Worm (Caenorhabditis elegans) whole organism, L3 larva: ENCODE data around the gene T04C9.1.

ENCODE experiments used
- R02D3.7 ChIP-seq: fragments of 150-350 bp; optimal IDR thresholded peaks from 2 replicates; lab custom pipeline; 2014; ENCODE audit warnings: missing biosample characterization, missing genetic modification characterization
- ama-1 ChIP-seq: fragments of 150-350 bp; optimal IDR thresholded peaks from 2 replicates; lab custom pipeline; 2018
- ceh-16 ChIP-seq: sonication (generic microtip); optimal IDR thresholded peaks from 2 replicates; lab custom pipeline; 2017; ENCODE audit warnings: missing biosample characterization, missing genetic modification characterization
- ceh-82 ChIP-seq: fragments of 150-350 bp; optimal IDR thresholded peaks from 2 replicates; lab custom pipeline; 2014; ENCODE audit warnings: missing biosample characterization, missing genetic modification characterization
- ceh-9 ChIP-seq: sonication (generic microtip); optimal IDR thresholded peaks from 2 replicates; lab custom pipeline; 2018; ENCODE audit warnings: missing biosample characterization, missing genetic modification characterization
- daf-12 ChIP-seq: fragments of 150-350 bp; optimal IDR thresholded peaks from 2 replicates; lab custom pipeline; 2014; ENCODE audit warnings: missing biosample characterization, missing genetic modification reagents, missing genetic modification characterization
- egl-27 ChIP-seq: sonication (generic microtip); optimal IDR thresholded peaks from 4 replicates; lab custom pipeline; 2017; ENCODE audit warnings: missing biosample characterization, missing genetic modification reagents, missing genetic modification characterization
- elt-2 ChIP-seq: sonication (generic microtip); optimal IDR thresholded peaks from 2 replicates; lab custom pipeline; 2016; ENCODE audit warnings: missing genetic modification reagents, mild to moderate bottlenecking, missing genetic modification characterization, missing compliant biosample characterization
- elt-3 ChIP-seq, 3 experiments: fragments of 150-350 bp in 1 of 3; sonication (generic microtip) in 2 of 3; optimal IDR thresholded peaks; 2 replicates in 2 of 3; 4 replicates in 1 of 3; lab custom pipeline; 2014 to 2017; ENCODE audit warnings: missing biosample characterization in 3 of 3, missing genetic modification characterization in 3 of 3
- fkh-2 ChIP-seq: fragments of 150-350 bp; optimal IDR thresholded peaks from 2 replicates; lab custom pipeline; 2014; ENCODE audit warnings: missing biosample characterization, missing genetic modification reagents, missing genetic modification characterization
- hmg-11 ChIP-seq: sonication (generic microtip); optimal IDR thresholded peaks from 2 replicates; lab custom pipeline; 2016; ENCODE audit warnings: missing genetic modification characterization, missing compliant biosample characterization
- jun-1 ChIP-seq: fragments of 150-350 bp; optimal IDR thresholded peaks from 2 replicates; lab custom pipeline; 2014; ENCODE audit warnings: missing biosample characterization, missing genetic modification reagents, missing genetic modification characterization
- lin-15B ChIP-seq: fragments of 150-350 bp; optimal IDR thresholded peaks from 2 replicates; lab custom pipeline; 2014; ENCODE audit warnings: missing biosample characterization, missing genetic modification characterization
- lin-39 ChIP-seq: fragments of 150-350 bp; optimal IDR thresholded peaks from 2 replicates; lab custom pipeline; 2018; ENCODE audit warnings: missing biosample characterization, missing genetic modification reagents, missing genetic modification characterization
- mdl-1 ChIP-seq: fragments of 150-350 bp; optimal IDR thresholded peaks from 2 replicates; lab custom pipeline; 2014; ENCODE audit warnings: missing biosample characterization, missing genetic modification characterization
- nfya-1 ChIP-seq: sonication (generic microtip); optimal IDR thresholded peaks from 2 replicates; lab custom pipeline; 2017; ENCODE audit warnings: missing genetic modification characterization, mild to moderate bottlenecking, missing compliant biosample characterization, antibody characterized with exemption, moderate library complexity; ENCODE audit not compliant: insufficient read depth
- nhr-11 ChIP-seq: fragments of 150-350 bp; optimal IDR thresholded peaks from 2 replicates; lab custom pipeline; 2014; ENCODE audit warnings: missing biosample characterization, missing genetic modification characterization
- nhr-12 ChIP-seq: fragments of 150-350 bp; optimal IDR thresholded peaks from 2 replicates; lab custom pipeline; 2014; ENCODE audit warnings: missing biosample characterization, missing genetic modification characterization
- nhr-25 ChIP-seq: sonication (generic microtip); optimal IDR thresholded peaks from 2 replicates; lab custom pipeline; 2017; ENCODE audit warnings: missing biosample characterization, missing genetic modification characterization
- nhr-28 ChIP-seq: fragments of 150-350 bp; optimal IDR thresholded peaks from 2 replicates; lab custom pipeline; 2014; ENCODE audit warnings: missing biosample characterization, missing genetic modification characterization
- nhr-67 ChIP-seq: fragments of 150-350 bp; optimal IDR thresholded peaks from 2 replicates; lab custom pipeline; 2014; ENCODE audit warnings: missing biosample characterization, missing genetic modification characterization
- nhr-76 ChIP-seq: fragments of 150-350 bp; sonication (generic microtip); optimal IDR thresholded peaks from 5 replicates; lab custom pipeline; 2014; ENCODE audit warnings: missing biosample characterization, missing genetic modification characterization
- nhr-77 ChIP-seq: fragments of 150-350 bp; optimal IDR thresholded peaks from 2 replicates; lab custom pipeline; 2014; ENCODE audit warnings: missing biosample characterization, missing genetic modification characterization
- pha-4 ChIP-seq: fragments of 150-350 bp; optimal IDR thresholded peaks from 2 replicates; lab custom pipeline; 2014; ENCODE audit warnings: missing biosample characterization, missing genetic modification reagents, missing genetic modification characterization
- pqm-1 ChIP-seq: fragments of 150-350 bp; optimal IDR thresholded peaks from 2 replicates; lab custom pipeline; 2017; ENCODE audit warnings: missing biosample characterization, missing genetic modification characterization, inconsistent platforms
- sea-2 ChIP-seq: fragments of 150-350 bp; sonication (generic microtip); optimal IDR thresholded peaks from 4 replicates; lab custom pipeline; 2014; ENCODE audit warnings: missing biosample characterization, missing genetic modification reagents, missing genetic modification characterization
- skn-1 ChIP-seq: fragments of 150-350 bp; optimal IDR thresholded peaks from 2 replicates; lab custom pipeline; 2014; ENCODE audit warnings: missing biosample characterization, missing genetic modification characterization
- tbx-2 ChIP-seq: sonication (generic microtip); optimal IDR thresholded peaks from 2 replicates; lab custom pipeline; 2016; ENCODE audit warnings: mild to moderate bottlenecking, missing genetic modification characterization, missing compliant biosample characterization
- unc-62 ChIP-seq: fragments of 150-350 bp; sonication (generic microtip); optimal IDR thresholded peaks from 4 replicates; lab custom pipeline; 2014; ENCODE audit warnings: missing biosample characterization, missing genetic modification reagents, missing genetic modification characterization
- zag-1 ChIP-seq: fragments of 150-350 bp; optimal IDR thresholded peaks from 2 replicates; lab custom pipeline; 2014; ENCODE audit warnings: missing biosample characterization, missing genetic modification characterization
- ztf-11 ChIP-seq: fragments of 150-350 bp; optimal IDR thresholded peaks from 2 replicates; lab custom pipeline; 2014; ENCODE audit warnings: missing biosample characterization, missing genetic modification characterization

Gene T04C9.1

ce11 chrIII:5975005-5975730 lies 17.8 kb upstream of the T04C9.1 start, which contains the start of gene mlp-1:
mlp-1 (minus strand) TSS chrIII:5975055.
- TF ChIP-seq zag-1 (tag; lab: Kevin White, UChicago) (no peak), daf-12 (tag; lab: Kevin White, UChicago) (no peak)

ce11 chrIII:5976021-5976420 lies 17.0 kb upstream of the T04C9.1 start:
- no peak for TF ChIP-seq daf-12 (tag; lab: Kevin White, UChicago)
- TF ChIP-seq nhr-67 (tag; lab: Kevin White, UChicago) = no peak
- no peak for TF ChIP-seq R02D3.7
- TF ChIP-seq elt-2 (tag; lab: Kevin White, UChicago) = no peak
- TF ChIP-seq sea-2 = no peak
- no peak for TF ChIP-seq zag-1 (tag; lab: Kevin White, UChicago)
- TF ChIP-seq egl-27 (tag; lab: Kevin White, UChicago) = no peak
- no peak for TF ChIP-seq elt-3 (tag; optimal IDR thresholded peaks at IDR 0.05; lab: Kevin White, UChicago)
- no peak for TF ChIP-seq ztf-11 (tag; lab: Kevin White, UChicago)
- no peak for TF ChIP-seq nhr-76 (tag; lab: Kevin White, UChicago)

ce11 chrIII:5980274-5980918 lies 12.6 kb upstream of the T04C9.1 start:
- TF ChIP-seq pha-4 (tag; lab: Kevin White, UChicago) (peak; percentile 93), elt-2 (tag; lab: Kevin White, UChicago) (peak; percentile 30), fkh-2 (no peak)

ce11 chrIII:5981407-5981806 lies 11.6 kb upstream of the T04C9.1 start:
- TF ChIP-seq nhr-77 = no peak
- peak; percentile 85 for TF ChIP-seq pqm-1 (tag; lab: Kevin White, UChicago)
- TF ChIP-seq mdl-1 = no peak
- no peak for TF ChIP-seq nhr-25
- TF ChIP-seq nhr-67 (tag; lab: Kevin White, UChicago) = no peak
- peak; percentile 88 for TF ChIP-seq elt-2 (tag; lab: Kevin White, UChicago)
- no peak for TF ChIP-seq ceh-82 (tag; lab: Kevin White, UChicago)
- TF ChIP-seq skn-1 (tag; lab: Kevin White, UChicago) = peak; percentile 83
- TF ChIP-seq jun-1 (tag; lab: Kevin White, UChicago) = peak; percentile 50
- TF ChIP-seq nhr-11 = no peak
- TF ChIP-seq pha-4 (tag; lab: Kevin White, UChicago) = peak; percentile 1
- TF ChIP-seq unc-62 (GFP tag; lab: Kevin White, UChicago) = no peak
- TF ChIP-seq ceh-16 (tag; lab: Kevin White, UChicago) = no peak

ce11 chrIII:5982026-5982425 lies 11.0 kb upstream of the T04C9.1 start, which contains the start of gene frm-2:
frm-2 (minus strand) TSS chrIII:5982126.
- TF ChIP-seq nhr-12 (tag; lab: Kevin White, UChicago) = no peak
- TF ChIP-seq lin-15B (tag; lab: Kevin White, UChicago) = no peak
- no peak for TF ChIP-seq nhr-28 (tag; lab: Kevin White, UChicago)
- TF ChIP-seq pha-4 (tag; lab: Kevin White, UChicago) = no peak
- no peak for TF ChIP-seq nhr-11
- no peak for TF ChIP-seq hmg-11 (tag; lab: Kevin White, UChicago)
- TF ChIP-seq lin-39 (tag; lab: Kevin White, UChicago) = no peak
- no peak for TF ChIP-seq R02D3.7
- TF ChIP-seq ceh-9 (tag; lab: Kevin White, UChicago) = no peak
- no peak for TF ChIP-seq nhr-67 (tag; lab: Kevin White, UChicago)
- no peak for TF ChIP-seq tbx-2
- no peak for TF ChIP-seq nfya-1 (tag; lab: Kevin White, UChicago)
- TF ChIP-seq nhr-25 = no peak
- no peak for TF ChIP-seq ceh-16 (tag; lab: Kevin White, UChicago)
- no peak for TF ChIP-seq unc-62 (GFP tag; lab: Kevin White, UChicago)
- TF ChIP-seq pqm-1 (tag; lab: Kevin White, UChicago) = no peak
- TF ChIP-seq ama-1 (lab: Kevin White, UChicago) = no peak
